Worm (Caenorhabditis elegans) whole organism, L2 larva: ENCODE measurements around the gene daf-6.

ENCODE experiments used
- alr-1 ChIP-seq: fragments of 150-350 bp; optimal IDR thresholded peaks from 2 replicates; lab custom pipeline; 2014; ENCODE audit warnings: missing biosample characterization, missing genetic modification characterization
- ama-1 ChIP-seq: fragments of 150-350 bp; optimal IDR thresholded peaks from 2 replicates; lab custom pipeline; 2018; ENCODE audit warnings: inconsistent platforms
- elt-3 ChIP-seq: sonication (generic microtip); optimal IDR thresholded peaks from 2 replicates; lab custom pipeline; 2017; ENCODE audit warnings: missing biosample characterization, missing genetic modification characterization
- lsy-2 ChIP-seq, 2 experiments: fragments of 150-350 bp in 1 of 2; sonication (generic microtip) in 1 of 2; optimal IDR thresholded peaks; 2 replicates each; lab custom pipeline; 2014 to 2017; ENCODE audit warnings: missing biosample characterization in 2 of 2, missing genetic modification characterization in 2 of 2
- nhr-12 ChIP-seq: fragments of 150-350 bp; optimal IDR thresholded peaks from 2 replicates; lab custom pipeline; 2014; ENCODE audit warnings: missing biosample characterization, missing genetic modification characterization
- nhr-237 ChIP-seq: fragments of 150-350 bp; optimal IDR thresholded peaks from 2 replicates; lab custom pipeline; 2014; ENCODE audit warnings: missing biosample characterization, missing genetic modification characterization
- ztf-11 ChIP-seq: sonication (generic microtip); optimal IDR thresholded peaks from 2 replicates; lab custom pipeline; 2017; ENCODE audit warnings: missing biosample characterization, missing genetic modification characterization

ce11 chrX:14888188-14888587, at the start of gene daf-6:
- TF ChIP-seq nhr-237, result no peak
- TF ChIP-seq ama-1, result no peak
- no peak for TF ChIP-seq ztf-11 (tag; lab: Kevin White, UChicago)
- no peak for TF ChIP-seq nhr-12 (tag; lab: Kevin White, UChicago)
- TF ChIP-seq lsy-2 (tag; optimal IDR thresholded peaks at IDR 0.05; lab: Kevin White, UChicago), result no peak
- TF ChIP-seq elt-3 (tag; lab: Kevin White, UChicago), result no peak
- TF ChIP-seq alr-1, result no peak
